Fruit fly (Drosophila melanogaster): ENCODE results near the gene Rcd5.

The Rcd5 gene

dm6 chr3L:4071561-4072049 lies 31.3 kb downstream of the Rcd5 start, which contains the start of gene wit (continued):
- peak; percentile 32 for TF ChIP-seq dsx (GFP tag; optimal IDR thresholded peaks at IDR 0.05; ENCODE audit: poor library complexity, severe bottlenecking)
- no peak for TF ChIP-seq CG4318 (GFP tag; optimal IDR thresholded peaks at IDR 0.05)
- no peak for TF ChIP-seq CG11902 (GFP tag; optimal IDR thresholded peaks at IDR 0.05)
- no peak for TF ChIP-seq fd85E (GFP tag; optimal IDR thresholded peaks at IDR 0.05)
- TF ChIP-seq CG7368 (GFP tag; optimal IDR thresholded peaks at IDR 0.05): no peak
- peak; percentile 70 for TF ChIP-seq vri (GFP tag; optimal IDR thresholded peaks at IDR 0.05)
- TF ChIP-seq Lpt (GFP tag; optimal IDR thresholded peaks at IDR 0.05): peak; percentile 41

dm6 chr3L:4072717-4073116 lies 32.4 kb downstream of the Rcd5 start:
- TF ChIP-seq CG16779 (tag; optimal IDR thresholded peaks at IDR 0.05) (no peak), CG1621 (tag; optimal IDR thresholded peaks at IDR 0.05) (no peak), CG8119 (GFP tag; IDR thresholded peaks at IDR 0.05) (no peak), lz (GFP tag; optimal IDR thresholded peaks at IDR 0.05) (no peak), topi (GFP tag; optimal IDR thresholded peaks at IDR 0.05) (no peak), pdm3 (GFP tag; optimal IDR thresholded peaks at IDR 0.05) (no peak), OdsH (GFP tag; optimal IDR thresholded peaks at IDR 0.05) (no peak), vri (GFP tag; optimal IDR thresholded peaks at IDR 0.05) (no peak), CG31627 (GFP tag; optimal IDR thresholded peaks at IDR 0.05) (no peak)

dm6 chr3L:4073755-4074154 lies 33.4 kb downstream of the Rcd5 start, which contains the start of gene Faa:
TSS of gene Faa (minus strand) at chr3L:4073954.
- peak; percentile 42 for TF ChIP-seq svp (GFP tag)
- no peak for TF ChIP-seq dsx (GFP tag; optimal IDR thresholded peaks at IDR 0.05; ENCODE audit: poor library complexity, severe bottlenecking)
- TF ChIP-seq Smox (GFP tag; optimal IDR thresholded peaks at IDR 0.05): no peak
- TF ChIP-seq eg (GFP tag; IDR thresholded peaks at IDR 0.05): peak; percentile 22; the same call in 1 of the 3 replicates
- 0 out of 2 replicates have a peak, but pooled peaks have one; percentile 11 for TF ChIP-seq CG15336 (GFP tag; IDR thresholded peaks at IDR 0.05)

- no peak for TF ChIP-seq CG6808 (GFP tag; optimal IDR thresholded peaks at IDR 0.05)
- no peak for TF ChIP-seq Ets96B (tag; optimal IDR thresholded peaks at IDR 0.05)
- no peak for TF ChIP-seq Met (GFP tag; optimal IDR thresholded peaks at IDR 0.05)
- no peak for TF ChIP-seq Ets21C (GFP tag; optimal IDR thresholded peaks at IDR 0.05)
- TF ChIP-seq spab (GFP tag; optimal IDR thresholded peaks at IDR 0.05): no peak
- TF ChIP-seq CG4318 (GFP tag; optimal IDR thresholded peaks at IDR 0.05): no peak
- TF ChIP-seq CG15336 (GFP tag; IDR thresholded peaks at IDR 0.05): no peak
- no peak for TF ChIP-seq fd59A (GFP tag; optimal IDR thresholded peaks at IDR 0.05)
- TF ChIP-seq Sox14 (GFP tag; optimal IDR thresholded peaks at IDR 0.05): no peak
- TF ChIP-seq CG6276 (GFP tag; optimal IDR thresholded peaks at IDR 0.05): no peak
- no peak for TF ChIP-seq cyc (GFP tag; optimal IDR thresholded peaks at IDR 0.05)
- no peak for TF ChIP-seq Lpt (GFP tag; optimal IDR thresholded peaks at IDR 0.05)
- no peak for TF ChIP-seq dac (GFP tag; optimal IDR thresholded peaks at IDR 0.05)
- TF ChIP-seq OdsH (GFP tag; optimal IDR thresholded peaks at IDR 0.05): no peak
- TF ChIP-seq Eip75B (GFP tag; optimal IDR thresholded peaks at IDR 0.05): no peak
- TF ChIP-seq acj6 (GFP tag; optimal IDR thresholded peaks at IDR 0.05): no peak
- TF ChIP-seq topi (GFP tag; optimal IDR thresholded peaks at IDR 0.05): no peak
- TF ChIP-seq CG3032 (tag; optimal IDR thresholded peaks at IDR 0.05): no peak
Measured at dm6 chr3L:4076907-4077306, 36.6 kb downstream of the Rcd5 start.

dm6 chr3L:4080278-4080677 lies 39.9 kb downstream of the Rcd5 start:
- TF ChIP-seq CG11902 (GFP tag; optimal IDR thresholded peaks at IDR 0.05): no peak
- no peak for TF ChIP-seq CG9139 (GFP tag; optimal IDR thresholded peaks at IDR 0.05)
- no peak for TF ChIP-seq Eip78C (GFP tag)
- no peak for TF ChIP-seq Blimp-1 (GFP tag; optimal IDR thresholded peaks at IDR 0.05)
